Worm (Caenorhabditis elegans): ENCODE measurements around the gene glr-2.

Gene glr-2

DNA sequence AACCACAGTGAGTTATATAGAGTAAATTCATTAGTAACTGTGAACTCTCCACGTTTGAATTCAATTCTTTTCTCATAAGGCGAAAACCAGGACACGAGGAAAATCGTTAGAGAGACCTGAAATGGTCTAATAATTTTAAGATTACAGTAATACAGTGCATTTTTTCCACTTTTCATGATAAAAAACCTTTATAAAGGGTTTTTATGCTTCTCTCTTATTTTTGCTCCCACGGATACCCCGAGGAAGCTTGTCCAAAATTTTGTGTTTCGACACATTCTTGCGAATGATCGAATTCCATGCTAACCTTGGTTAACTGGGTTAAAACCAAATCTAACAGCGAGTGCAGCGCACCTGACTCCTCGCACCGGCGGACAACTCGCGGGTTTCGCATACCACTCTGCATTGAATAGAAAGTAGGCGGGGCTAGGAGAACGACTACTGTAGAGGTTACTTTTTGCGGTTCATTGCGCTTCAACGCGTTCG lies 4.5 kb downstream of the glr-2 start:
- TF ChIP-seq ztf-4 (tag; optimal IDR thresholded peaks at IDR 0.05) (no peak), nhr-237 (tag; optimal IDR thresholded peaks at IDR 0.05) (no peak), F13H6.1 (tag; optimal IDR thresholded peaks at IDR 0.05) (peak; percentile 12), blmp-1 (tag; optimal IDR thresholded peaks at IDR 0.05; ENCODE audit: insufficient read depth) (no peak), nhr-11 (tag; optimal IDR thresholded peaks at IDR 0.05) (no peak), lsy-2 (tag; optimal IDR thresholded peaks at IDR 0.05) (peak in 1 of 2 experiments; percentile 53), sma-9 (GFP tag; optimal IDR thresholded peaks at IDR 0.05) (peak; percentile 35), sma-9 (tag; optimal IDR thresholded peaks at IDR 0.05) (no peak), unc-39 (tag; optimal IDR thresholded peaks at IDR 0.05) (no peak), sem-4 (tag; optimal IDR thresholded peaks at IDR 0.05) (no peak), skn-1 (tag; optimal IDR thresholded peaks at IDR 0.05) (no peak), fos-1 (tag; optimal IDR thresholded peaks at IDR 0.05) (peak; percentile 2), Y55F3AM.14 (GFP tag; optimal IDR thresholded peaks at IDR 0.05) (no peak), egl-27 (tag; optimal IDR thresholded peaks at IDR 0.05) (no peak), ceh-82 (tag; optimal IDR thresholded peaks at IDR 0.05) (no peak), snpc-4 (tag; optimal IDR thresholded peaks at IDR 0.05) (peak; percentile 96), alr-1 (tag; optimal IDR thresholded peaks at IDR 0.05) (no peak), nhr-25 (tag; optimal IDR thresholded peaks at IDR 0.05) (no peak), mbf-1 (tag; optimal IDR thresholded peaks at IDR 0.05) (no peak), elt-3 (tag; optimal IDR thresholded peaks at IDR 0.05) (no peak), unc-55 (GFP tag; optimal IDR thresholded peaks at IDR 0.05) (no peak), dmd-4 (tag; optimal IDR thresholded peaks at IDR 0.05) (no peak), crh-2 (tag; optimal IDR thresholded peaks at IDR 0.05) (peak; percentile 30), nhr-10 (tag; optimal IDR thresholded peaks at IDR 0.05) (no peak), ama-1 (optimal IDR thresholded peaks at IDR 0.05) (peak; percentile 78), nhr-77 (tag; optimal IDR thresholded peaks at IDR 0.05) (no peak), unc-62 (GFP tag; optimal IDR thresholded peaks at IDR 0.05) (no peak), peb-1 (tag; optimal IDR thresholded peaks at IDR 0.05) (no peak), ztf-11 (tag; optimal IDR thresholded peaks at IDR 0.05) (no peak), zag-1 (tag; optimal IDR thresholded peaks at IDR 0.05) (no peak), lin-39 (tag; optimal IDR thresholded peaks at IDR 0.05) (no peak), R02D3.7 (tag; optimal IDR thresholded peaks at IDR 0.05) (no peak), nhr-6 (tag; optimal IDR thresholded peaks at IDR 0.05) (no peak), mdl-1 (tag; optimal IDR thresholded peaks at IDR 0.05) (no peak), mab-5 (tag; optimal IDR thresholded peaks at IDR 0.05) (no peak), nhr-129 (tag; optimal IDR thresholded peaks at IDR 0.05) (no peak), lin-11 (tag; optimal IDR thresholded peaks at IDR 0.05) (no peak), ZK546.5 (tag; optimal IDR thresholded peaks at IDR 0.05) (no peak), nhr-23 (tag; optimal IDR thresholded peaks at IDR 0.05) (no peak), lin-13 (GFP tag; optimal IDR thresholded peaks at IDR 0.05) (peak; percentile 17), ceh-16 (tag; optimal IDR thresholded peaks at IDR 0.05) (peak; percentile 17), nhr-21 (tag; optimal IDR thresholded peaks at IDR 0.05) (peak; percentile 29), elt-1 (tag; optimal IDR thresholded peaks at IDR 0.05) (no peak), aly-2 (tag; optimal IDR thresholded peaks at IDR 0.05) (no peak), ztf-1 (GFP tag; conservative IDR thresholded peaks at IDR 0.05) (no peak), gmeb-1 (tag; optimal IDR thresholded peaks at IDR 0.05) (peak; percentile 21), C34F6.9 (tag; optimal IDR thresholded peaks at IDR 0.05) (no peak), sma-3 (GFP tag; optimal IDR thresholded peaks at IDR 0.05) (peak; percentile 73), nhr-12 (tag; optimal IDR thresholded peaks at IDR 0.05) (no peak)

Measured in whole organism, L2 larva.